Fruit fly (Drosophila melanogaster) whole organism, embryonic: Measurements from ENCODE around the gene CG2889.

Experiments used
- Blimp-1 ChIP-seq: fragments of 200-800 bp; sonication (Bioruptor generic); optimal IDR thresholded peaks from 3 replicates; lab custom pipeline; 2018; ENCODE audit warnings: missing biosample characterization, missing genetic modification characterization, mild to moderate bottlenecking, moderate library complexity, missing genetic modification reagents
- CG2199 ChIP-seq: fragments of 200-800 bp; sonication (Bioruptor generic); IDR thresholded peaks from 3 replicates; pipeline ENCODE4 v1.3.6; 2022; ENCODE audit warnings: missing biosample characterization, missing genetic modification characterization
- Camta ChIP-seq: fragments of 200-800 bp; sonication (Bioruptor generic); optimal IDR thresholded peaks from 2 replicates; lab custom pipeline; 2016; ENCODE audit warnings: missing biosample characterization, missing genetic modification characterization
- Ets97D ChIP-seq: fragments of 200-800 bp; sonication (Bioruptor generic); optimal IDR thresholded peaks from 3 replicates; lab custom pipeline; 2016; ENCODE audit warnings: missing biosample characterization, missing genetic modification characterization
- HLH3B ChIP-seq: fragments of 200-800 bp; sonication (Bioruptor generic); IDR thresholded peaks from 2 replicates; pipeline ENCODE4 v1.3.6; 2022; ENCODE audit warnings: missing biosample characterization, missing genetic modification characterization
- Myb ChIP-seq: fragments of 200-800 bp; sonication (Bioruptor generic); optimal IDR thresholded peaks from 2 replicates; lab custom pipeline; 2016; ENCODE audit warnings: missing biosample characterization, missing genetic modification characterization
- Nf-YB ChIP-seq: fragments of 200-800 bp; sonication (Bioruptor generic); optimal IDR thresholded peaks from 3 replicates; lab custom pipeline; 2019; ENCODE audit warnings: missing biosample characterization, mild to moderate bottlenecking, missing genetic modification characterization, moderate library complexity
- Poxn ChIP-seq: fragments of 200-800 bp; sonication (Bioruptor generic); IDR thresholded peaks from 2 replicates; pipeline ENCODE4 v1.3.6; 2022; ENCODE audit warnings: missing biosample characterization, missing genetic modification characterization
- dysf ChIP-seq: fragments of 200-800 bp; sonication (Bioruptor generic); IDR thresholded peaks from 3 replicates; pipeline ENCODE4 v1.3.6; 2022; ENCODE audit warnings: missing biosample characterization, missing genetic modification characterization
- gem ChIP-seq: fragments of 200-800 bp; sonication (Bioruptor generic); optimal IDR thresholded peaks from 2 replicates; lab custom pipeline; 2019; ENCODE audit warnings: missing biosample characterization, mild to moderate bottlenecking, missing genetic modification characterization, moderate library complexity
- sr ChIP-seq: fragments of 200-800 bp; sonication (Bioruptor generic); IDR thresholded peaks from 3 replicates; pipeline ENCODE4 v1.3.6; 2022; ENCODE audit warnings: missing biosample characterization, missing genetic modification characterization

DNA sequence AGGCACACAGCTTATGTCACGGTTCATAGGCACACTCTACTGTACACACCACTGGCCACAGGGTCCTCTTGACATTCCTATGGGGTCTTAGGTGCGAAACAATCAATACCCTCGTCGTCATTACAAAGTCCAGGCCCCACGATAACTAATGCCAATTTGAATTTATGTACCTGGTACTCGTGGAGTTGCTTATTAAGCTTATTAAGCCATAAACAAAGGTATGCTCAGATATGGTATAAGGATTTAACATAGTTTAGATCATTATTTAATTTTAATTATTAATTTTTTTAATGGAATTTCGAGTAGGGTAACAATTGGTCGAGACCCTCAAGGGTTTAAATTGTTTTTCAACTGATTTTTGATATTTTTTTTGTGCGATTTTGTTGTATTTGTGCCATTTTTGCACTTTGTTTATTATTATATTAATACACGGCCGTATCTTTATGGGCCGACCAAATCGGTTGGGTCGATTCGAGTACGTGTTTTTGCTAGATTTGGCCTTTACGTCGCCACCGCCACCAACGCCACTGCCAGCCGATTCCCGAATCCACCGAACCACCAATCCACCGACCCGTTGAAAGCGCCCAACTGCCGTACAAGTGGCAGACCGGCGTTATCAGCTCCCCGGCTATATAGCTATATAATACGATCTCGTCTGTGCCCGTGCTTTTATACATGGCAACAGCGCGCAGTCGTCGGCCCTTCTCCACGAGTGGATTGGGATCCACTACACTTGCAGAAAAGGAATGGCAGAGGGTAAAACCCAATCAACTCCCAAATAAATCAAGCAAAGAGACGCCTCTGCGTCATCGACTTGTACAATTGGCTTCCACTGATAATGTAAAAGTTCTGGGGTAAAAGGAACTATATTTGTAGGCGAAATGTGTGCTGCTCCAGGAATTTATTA is 10.7 kb downstream of the CG2889 start:
- TF ChIP-seq HLH3B (no peak), dysf (GFP tag; lab: Robert Waterston, UW) (no peak), Camta (GFP tag; lab: Kevin White, UChicago) (no peak), Myb (no peak), Poxn (no peak), Ets97D (GFP tag; lab: Kevin White, UChicago) (no peak), Nf-YB (GFP tag; lab: Kevin White, UChicago) (no peak), gem (tag; lab: Kevin White, UChicago) (no peak), CG2199 (GFP tag; lab: Robert Waterston, UW) (no peak), sr (GFP tag; lab: Robert Waterston, UW) (no peak), Blimp-1 (GFP tag; lab: Kevin White, UChicago) (no peak)
